Worm (Caenorhabditis elegans): ENCODE results near the gene F07E5.8.

ce11 chrII:2093456-2093926 is 18.1 kb upstream of the F07E5.8 start, which contains the start of gene fbxb-37:
- TF ChIP-seq repo-1 (tag; optimal IDR thresholded peaks at IDR 0.05) (no peak), pha-4 (tag; optimal IDR thresholded peaks at IDR 0.05) (no peak), let-607 (tag; optimal IDR thresholded peaks at IDR 0.05) (no peak), atf-7 (tag; optimal IDR thresholded peaks at IDR 0.05) (no peak), ama-1 (optimal IDR thresholded peaks at IDR 0.05) (no peak), ama-1 (GFP tag; optimal IDR thresholded peaks at IDR 0.05) (no peak), gei-17 (GFP tag; optimal IDR thresholded peaks at IDR 0.05) (no peak), ceh-91 (GFP tag; IDR thresholded peaks at IDR 0.05) (no peak), hmg-1.2 (GFP tag; IDR thresholded peaks at IDR 0.05) (no peak), zim-3 (tag; optimal IDR thresholded peaks at IDR 0.05) (no peak), sdz-38 (tag; optimal IDR thresholded peaks at IDR 0.05) (no peak), unc-62 (GFP tag; optimal IDR thresholded peaks at IDR 0.05) (no peak), zfh-2 (GFP tag; conservative IDR thresholded peaks at IDR 0.05) (no peak), dpl-1 (GFP tag; optimal IDR thresholded peaks at IDR 0.05) (no peak)

Data from whole organism, young adult.